Worm (Caenorhabditis elegans) whole organism, L1 larva: Measurements from ENCODE around the gene str-87.
A peak's percentile ranks its signal among the peaks of the same experiment; 100 is the strongest.

Experiments used
- F16B12.6 ChIP-seq: fragments of 150-350 bp; optimal IDR thresholded peaks from 2 replicates; lab custom pipeline; 2014; ENCODE audit warnings: missing biosample characterization, missing genetic modification characterization
- Y116A8C.19 ChIP-seq: sonication (generic microtip); optimal IDR thresholded peaks from 2 replicates; lab custom pipeline; 2016; ENCODE audit warnings: missing compliant biosample characterization, missing genetic modification characterization, borderline replicate concordance
- aha-1 ChIP-seq: fragments of 150-350 bp; optimal IDR thresholded peaks from 2 replicates; lab custom pipeline; 2014; ENCODE audit warnings: missing biosample characterization, missing genetic modification characterization
- alr-1 ChIP-seq: fragments of 200-800 bp; sonication (Bioruptor generic); optimal IDR thresholded peaks from 2 replicates; lab custom pipeline; 2018; ENCODE audit warnings: borderline replicate concordance, mild to moderate bottlenecking, missing genetic modification characterization, missing compliant biosample characterization
- blmp-1 ChIP-seq: fragments of 150-350 bp; optimal IDR thresholded peaks from 2 replicates; lab custom pipeline; 2014; ENCODE audit warnings: missing biosample characterization, missing genetic modification characterization
- ceh-82 ChIP-seq, 3 experiments: fragments of 150-350 bp in 1 of 3; sonication (generic microtip) in 2 of 3; optimal IDR thresholded peaks; 2 replicates each; lab custom pipeline; 2014 to 2017; ENCODE audit warnings: missing biosample characterization in 3 of 3, missing genetic modification characterization in 3 of 3
- efl-1 ChIP-seq, 4 experiments: fragments of 150-350 bp; optimal IDR thresholded peaks in 3 of 4; peaks in 1 of 4; 1 replicate in 1 of 4; 2 replicates in 3 of 4; lab custom pipeline; 2014; ENCODE audit warnings: missing biosample characterization in 2 of 4, missing genetic modification characterization in 2 of 4, missing genetic modification reagents in 2 of 4
- egl-27 ChIP-seq, 2 experiments: fragments of 150-350 bp in 1 of 2; sonication (generic microtip); optimal IDR thresholded peaks; 3 replicates each; lab custom pipeline; 2017 to 2018; ENCODE audit warnings: missing biosample characterization in 2 of 2, missing genetic modification characterization in 2 of 2, missing genetic modification reagents in 2 of 2
- elt-2 ChIP-seq: sonication (generic microtip); optimal IDR thresholded peaks from 2 replicates; lab custom pipeline; 2016; ENCODE audit warnings: missing genetic modification characterization, mild to moderate bottlenecking, inconsistent platforms, missing compliant biosample characterization, missing genetic modification reagents
- fkh-4 ChIP-seq: sonication (generic microtip); optimal IDR thresholded peaks from 2 replicates; lab custom pipeline; 2016; ENCODE audit warnings: missing compliant biosample characterization, missing genetic modification characterization, borderline replicate concordance
- fkh-8 ChIP-seq: sonication (generic microtip); optimal IDR thresholded peaks from 2 replicates; lab custom pipeline; 2016; ENCODE audit warnings: mild to moderate bottlenecking, missing genetic modification characterization, missing compliant biosample characterization
- irx-1 ChIP-seq: sonication (generic microtip); optimal IDR thresholded peaks from 2 replicates; lab custom pipeline; 2016; ENCODE audit warnings: missing genetic modification characterization, missing compliant biosample characterization
- isw-1 ChIP-seq: fragments of 200-800 bp; sonication (Bioruptor generic); IDR thresholded peaks from 2 replicates; pipeline ENCODE4 v1.3.6; 2022; ENCODE audit warnings: missing genetic modification characterization, missing compliant biosample characterization
- jun-1 ChIP-seq: fragments of 150-350 bp; optimal IDR thresholded peaks from 2 replicates; lab custom pipeline; 2014; ENCODE audit warnings: missing biosample characterization, missing genetic modification reagents, missing genetic modification characterization
- lin-14 ChIP-seq: fragments of 200-800 bp; sonication (Bioruptor generic); optimal IDR thresholded peaks from 2 replicates; lab custom pipeline; 2018; ENCODE audit warnings: mild to moderate bottlenecking, missing genetic modification characterization, moderate library complexity, missing compliant biosample characterization
- lin-35 ChIP-seq, 2 experiments: fragments of 150-350 bp; optimal IDR thresholded peaks; 2 replicates each; lab custom pipeline; 2014; ENCODE audit warnings: missing biosample characterization in 2 of 2, missing genetic modification characterization in 2 of 2, missing genetic modification reagents in 2 of 2
- lin-39 ChIP-seq: fragments of 150-350 bp; optimal IDR thresholded peaks from 2 replicates; lab custom pipeline; 2014; ENCODE audit warnings: missing biosample characterization, missing genetic modification reagents, missing genetic modification characterization
- lir-3 ChIP-seq: sonication (generic microtip); optimal IDR thresholded peaks from 2 replicates; lab custom pipeline; 2016; ENCODE audit warnings: mild to moderate bottlenecking, missing genetic modification characterization, moderate library complexity, missing compliant biosample characterization; ENCODE audit not compliant: poor library complexity
- mab-9 ChIP-seq: fragments of 200-800 bp; sonication (Bioruptor generic); IDR thresholded peaks from 2 replicates; pipeline ENCODE4 v1.3.6; 2022; ENCODE audit warnings: missing genetic modification reagents, missing genetic modification characterization, missing compliant biosample characterization
- mdl-1 ChIP-seq, 2 experiments: fragments of 150-350 bp; optimal IDR thresholded peaks; 2 replicates each; lab custom pipeline; 2014 to 2017; ENCODE audit warnings: missing biosample characterization in 2 of 2, missing genetic modification characterization in 2 of 2, inconsistent platforms in 1 of 2
- mef-2 ChIP-seq: fragments of 150-350 bp; optimal IDR thresholded peaks from 2 replicates; lab custom pipeline; 2014; ENCODE audit warnings: missing biosample characterization, missing genetic modification characterization
- mep-1 ChIP-seq: fragments of 150-350 bp; optimal IDR thresholded peaks from 2 replicates; lab custom pipeline; 2014; ENCODE audit warnings: missing biosample characterization, missing genetic modification characterization
- nhr-11 ChIP-seq: fragments of 150-350 bp; optimal IDR thresholded peaks from 2 replicates; lab custom pipeline; 2014; ENCODE audit warnings: missing biosample characterization, missing genetic modification characterization
- nhr-20 ChIP-seq: sonication (generic microtip); optimal IDR thresholded peaks from 2 replicates; lab custom pipeline; 2016; ENCODE audit warnings: mild to moderate bottlenecking, missing genetic modification characterization, missing compliant biosample characterization
- nhr-71 ChIP-seq: sonication (generic microtip); optimal IDR thresholded peaks from 2 replicates; lab custom pipeline; 2016; ENCODE audit warnings: mild to moderate bottlenecking, missing genetic modification characterization, moderate library complexity, missing compliant biosample characterization
- nhr-76 ChIP-seq: sonication (generic microtip); optimal IDR thresholded peaks from 2 replicates; lab custom pipeline; 2017; ENCODE audit warnings: missing biosample characterization, missing genetic modification characterization
- nhr-84 ChIP-seq: sonication (generic microtip); optimal IDR thresholded peaks from 2 replicates; lab custom pipeline; 2017; ENCODE audit warnings: missing biosample characterization, missing genetic modification characterization
- nhr-85 ChIP-seq: sonication (generic microtip); peaks from one replicate; lab custom pipeline; 2016; ENCODE audit warnings: missing genetic modification characterization, inconsistent platforms, missing compliant biosample characterization
- pag-3 ChIP-seq: sonication (generic microtip); optimal IDR thresholded peaks from 2 replicates; lab custom pipeline; 2017; ENCODE audit warnings: missing genetic modification characterization, mild to moderate bottlenecking, missing compliant biosample characterization, antibody characterized with exemption, borderline replicate concordance; ENCODE audit not compliant: insufficient read depth
- rnt-1 ChIP-seq: sonication (generic microtip); optimal IDR thresholded peaks from 2 replicates; lab custom pipeline; 2016; ENCODE audit warnings: mild to moderate bottlenecking, missing genetic modification characterization, moderate library complexity, missing compliant biosample characterization
- snpc-4 ChIP-seq: fragments of 150-350 bp; optimal IDR thresholded peaks from 2 replicates; lab custom pipeline; 2014; ENCODE audit warnings: missing biosample characterization, missing genetic modification characterization
- snu-23 ChIP-seq: sonication (generic microtip); optimal IDR thresholded peaks from 2 replicates; lab custom pipeline; 2016; ENCODE audit warnings: missing genetic modification characterization, missing compliant biosample characterization
- sup-37 ChIP-seq: fragments of 200-800 bp; sonication (Bioruptor generic); optimal IDR thresholded peaks from 2 replicates; lab custom pipeline; 2018; ENCODE audit warnings: mild to moderate bottlenecking, missing genetic modification characterization, missing compliant biosample characterization
- swsn-7 ChIP-seq: sonication (generic microtip); optimal IDR thresholded peaks from 2 replicates; lab custom pipeline; 2016; ENCODE audit warnings: missing genetic modification characterization, missing compliant biosample characterization
- unc-30 ChIP-seq: sonication (generic microtip); optimal IDR thresholded peaks from 2 replicates; lab custom pipeline; 2017; ENCODE audit warnings: missing biosample characterization, missing genetic modification characterization
- unc-98 ChIP-seq: fragments of 200-800 bp; sonication (Bioruptor generic); IDR thresholded peaks from 2 replicates; pipeline ENCODE4 v1.3.6; 2022; ENCODE audit warnings: missing genetic modification characterization, missing compliant biosample characterization
- vab-15 ChIP-seq: sonication (generic microtip); optimal IDR thresholded peaks from 2 replicates; lab custom pipeline; 2017; ENCODE audit warnings: missing genotype, mild to moderate bottlenecking, missing genetic modification characterization, missing compliant biosample characterization
- zag-1 ChIP-seq: fragments of 150-350 bp; optimal IDR thresholded peaks from 2 replicates; lab custom pipeline; 2014; ENCODE audit warnings: missing biosample characterization, missing genetic modification characterization
- zip-4 ChIP-seq: fragments of 200-800 bp; sonication (Bioruptor generic); optimal IDR thresholded peaks from 2 replicates; lab custom pipeline; 2018; ENCODE audit warnings: mild to moderate bottlenecking, missing genetic modification characterization, moderate library complexity, missing compliant biosample characterization

The str-87 gene

DNA sequence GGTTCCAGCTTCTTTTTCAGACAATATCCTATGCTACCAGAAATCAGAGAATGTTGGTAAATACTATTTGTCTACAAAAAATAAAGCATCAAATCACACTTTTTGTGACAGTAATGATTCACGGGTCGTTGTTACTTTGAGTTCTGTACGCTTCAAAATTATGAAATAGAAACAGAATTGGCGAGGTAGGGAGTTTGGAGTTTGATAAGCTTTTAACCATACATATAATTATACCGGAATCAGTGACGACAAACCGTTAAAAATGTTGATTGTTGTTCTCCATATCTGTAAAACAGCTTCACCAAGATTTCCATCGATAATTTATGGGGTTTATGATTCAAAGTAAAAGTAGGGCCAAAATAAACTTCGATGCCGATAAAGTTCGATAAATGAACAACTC lies 10.1 kb downstream of the str-87 start:
- TF ChIP-seq mef-2 (tag; lab: Kevin White, UChicago) (no peak), jun-1 (tag; lab: Kevin White, UChicago) (no peak), efl-1 (optimal IDR thresholded peaks at IDR 0.05; lab: Kevin White, UChicago) (no peak), efl-1 (GFP tag; optimal IDR thresholded peaks at IDR 0.05 in 1 of 2; lab: Kevin White, UChicago) (peak in 1 of 2 experiments; percentile 62)

DNA sequence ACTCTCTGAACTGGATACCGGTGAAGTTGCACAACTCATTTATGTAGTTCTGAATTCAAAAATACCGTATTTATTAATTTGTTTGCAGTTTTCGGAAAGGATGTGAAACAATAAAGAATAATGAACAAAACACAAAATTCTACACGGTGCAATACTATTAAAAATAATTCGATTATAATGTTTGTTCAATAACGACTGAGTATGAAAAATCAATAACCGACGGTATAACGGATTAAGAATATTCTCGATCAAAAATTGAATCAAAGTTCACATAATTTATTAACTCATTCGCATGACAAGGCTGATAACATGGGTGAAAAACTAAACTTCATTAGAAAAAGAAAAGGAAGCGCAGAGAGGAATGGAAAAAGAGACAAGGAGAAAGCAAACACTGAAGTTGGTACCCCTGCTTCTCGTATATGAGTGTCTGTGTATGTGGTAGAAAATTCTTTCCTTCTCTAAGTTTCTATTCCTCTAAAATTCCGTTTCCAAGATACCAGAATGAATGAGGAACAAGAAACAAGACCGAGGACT lies 13.0 kb downstream of the str-87 start, which contains the start of gene nhr-143:
nhr-143 (minus strand) TSS at position 51 of the 534 bp plus-strand sequence.
- peak; percentile 7 for TF ChIP-seq mep-1 (tag; lab: Kevin White, UChicago)
- peak; percentile 3 for TF ChIP-seq nhr-71 (tag; lab: Kevin White, UChicago)
- TF ChIP-seq elt-2 (tag; lab: Kevin White, UChicago): peak; percentile 18
- TF ChIP-seq jun-1 (tag; lab: Kevin White, UChicago): peak; percentile 2
- TF ChIP-seq unc-30 (tag; lab: Kevin White, UChicago): no peak
- TF ChIP-seq egl-27 (tag; optimal IDR thresholded peaks at IDR 0.05; lab: Kevin White, UChicago): no peak
- TF ChIP-seq blmp-1 (tag; lab: Kevin White, UChicago): peak; percentile 40

DNA sequence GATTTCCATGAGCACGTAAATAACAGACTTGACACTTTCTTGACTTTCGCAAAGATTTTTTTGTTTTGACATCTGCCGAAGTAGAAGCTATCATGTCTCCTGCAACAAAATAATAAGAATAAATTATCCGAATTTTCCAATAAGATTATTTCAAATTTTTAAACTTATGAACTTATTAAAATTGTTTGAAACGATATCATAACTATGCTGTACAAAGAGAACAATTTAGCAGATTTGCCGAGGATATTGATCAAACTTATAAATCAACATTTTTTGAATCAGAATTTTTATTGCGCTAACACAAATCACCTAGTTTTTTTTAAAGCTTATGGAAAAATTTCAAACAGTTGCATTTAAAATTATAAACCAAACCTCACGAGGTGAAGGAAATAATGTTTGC lies 15.7 kb downstream of the str-87 start, which contains the start of gene nhr-195:
nhr-195 (minus strand) TSS at position 101 of the 400 bp plus-strand sequence.
- TF ChIP-seq alr-1 (no peak), unc-98 (GFP tag; lab: Robert Waterston, UW) (no peak), pag-3 (tag; lab: Kevin White, UChicago) (no peak), fkh-4 (tag; lab: Kevin White, UChicago) (no peak), ceh-82 (tag; optimal IDR thresholded peaks at IDR 0.05; lab: Kevin White, UChicago) (no peak)

DNA sequence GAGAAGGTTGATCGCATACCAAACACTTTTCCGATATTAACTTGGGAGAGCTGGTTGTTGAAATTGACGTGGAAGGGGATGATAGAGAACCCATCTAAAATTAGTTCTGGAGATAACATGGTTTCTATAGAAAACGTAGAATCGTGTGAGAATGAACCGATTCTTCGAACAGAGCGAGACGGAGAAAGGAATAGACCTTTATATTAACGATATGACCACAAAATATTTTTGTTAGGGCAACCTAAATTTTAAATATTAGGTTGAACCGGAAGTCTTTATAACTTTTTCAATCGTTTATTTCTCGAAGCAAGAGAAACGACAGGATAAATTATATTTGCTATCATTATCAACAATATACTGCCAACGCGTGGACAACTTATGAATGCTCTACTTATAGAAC lies 21.9 kb downstream of the str-87 start, which contains the start of gene nhr-219:
nhr-219 (minus strand) TSS at position 101 of the 400 bp plus-strand sequence.
- no peak for TF ChIP-seq lin-39 (tag; lab: Kevin White, UChicago)
- TF ChIP-seq Y116A8C.19 (tag; lab: Kevin White, UChicago): no peak
- no peak for TF ChIP-seq unc-98 (GFP tag; lab: Robert Waterston, UW)
- no peak for TF ChIP-seq aha-1 (tag; lab: Kevin White, UChicago)

DNA sequence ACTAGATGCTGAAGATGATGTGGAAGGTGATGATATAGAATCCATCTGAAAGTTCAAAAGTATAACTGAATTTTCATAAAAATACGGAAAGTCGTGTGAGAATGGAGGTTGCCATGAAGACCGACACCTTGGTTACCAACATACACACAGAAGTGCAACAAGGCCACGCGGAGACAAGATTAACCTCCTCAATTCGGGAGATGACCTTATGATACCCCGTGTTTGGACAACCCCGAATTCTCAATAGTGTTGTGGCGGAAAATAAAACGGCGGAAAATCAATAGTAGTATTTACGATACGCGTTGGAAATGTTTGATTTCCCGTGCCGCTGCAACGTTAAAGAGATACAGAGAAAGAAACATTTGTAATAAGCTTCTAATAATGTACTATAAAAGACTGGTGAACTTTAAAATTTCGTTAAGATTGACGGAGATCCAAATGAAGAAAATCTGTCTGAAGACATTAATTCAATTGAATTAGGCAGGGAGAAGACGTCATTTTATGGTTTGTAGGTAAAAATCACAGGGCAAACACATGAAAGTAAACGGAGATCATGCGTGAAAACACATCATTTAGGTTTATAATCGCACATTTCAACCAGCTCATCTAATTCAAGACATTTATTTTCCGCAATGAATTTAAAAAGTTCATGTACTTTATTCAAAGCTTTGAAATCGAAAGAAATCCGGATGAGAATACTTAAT lies 23.8 kb downstream of the str-87 start, which contains the start of gene nhr-44:
nhr-44 (minus strand) TSS at position 51 of the 704 bp plus-strand sequence.
- TF ChIP-seq mab-9 (GFP tag; lab: Robert Waterston, UW) (no peak), lin-35 (GFP tag; optimal IDR thresholded peaks at IDR 0.05; lab: Kevin White, UChicago) (no peak), mep-1 (tag; lab: Kevin White, UChicago) (peak; percentile 12), nhr-11 (no peak), snu-23 (GFP tag; lab: Kevin White, UChicago) (peak; percentile 26), fkh-8 (tag; lab: Kevin White, UChicago) (no peak), sup-37 (no peak), nhr-76 (tag; lab: Kevin White, UChicago) (no peak), irx-1 (tag; lab: Kevin White, UChicago) (no peak), lir-3 (tag; lab: Kevin White, UChicago) (no peak), nhr-71 (tag; lab: Kevin White, UChicago) (peak; percentile 10), zip-4 (GFP tag; lab: Kevin White, UChicago) (no peak), fkh-4 (tag; lab: Kevin White, UChicago) (no peak), elt-2 (tag; lab: Kevin White, UChicago) (no peak), lin-14 (GFP tag; lab: Kevin White, UChicago) (peak; percentile 66), ceh-82 (tag; optimal IDR thresholded peaks at IDR 0.05; lab: Kevin White, UChicago) (no peak), isw-1 (GFP tag; lab: Robert Waterston, UW) (no peak), mdl-1 (tag; optimal IDR thresholded peaks at IDR 0.05; lab: Kevin White, UChicago) (no peak), swsn-7 (tag; lab: Kevin White, UChicago) (no peak), lin-39 (tag; lab: Kevin White, UChicago) (no peak), F16B12.6 (tag; lab: Kevin White, UChicago) (no peak), snpc-4 (tag; lab: Kevin White, UChicago) (no peak), blmp-1 (tag; lab: Kevin White, UChicago) (peak; percentile 42), rnt-1 (no peak), nhr-84 (tag; lab: Kevin White, UChicago) (no peak), nhr-20 (tag; lab: Kevin White, UChicago) (peak; percentile 4), egl-27 (tag; optimal IDR thresholded peaks at IDR 0.05; lab: Kevin White, UChicago) (no peak), zag-1 (no peak), vab-15 (tag; lab: Kevin White, UChicago) (no peak), nhr-85 (peak; percentile 79)
